Worm (Caenorhabditis elegans) whole organism, young adult: ENCODE data around the gene rpn-9.
A peak's percentile ranks its signal among the peaks of the same experiment; 100 is the strongest.

Source experiments
- C06A6.2 ChIP-seq: fragments of 200-800 bp; sonication (Bioruptor generic); conservative IDR thresholded peaks from 2 replicates; pipeline ENCODE4 v1.3.6; 2022; ENCODE audit warnings: missing genetic modification characterization, missing compliant biosample characterization
- C17E4.6 ChIP-seq: fragments of 200-800 bp; sonication (Bioruptor generic); IDR thresholded peaks from 2 replicates; pipeline ENCODE4 v1.3.6; 2022; ENCODE audit warnings: missing genetic modification reagents, missing genetic modification characterization, missing compliant biosample characterization
- F22D6.2 ChIP-seq: sonication (generic microtip); optimal IDR thresholded peaks from 2 replicates; lab custom pipeline; 2016; ENCODE audit warnings: mild to moderate bottlenecking, missing genetic modification characterization, missing compliant biosample characterization
- F49E8.2 ChIP-seq: sonication (generic microtip); optimal IDR thresholded peaks from 3 replicates; lab custom pipeline; 2017; ENCODE audit warnings: missing genetic modification characterization, mild to moderate bottlenecking, missing compliant biosample characterization, antibody characterized with exemption, moderate library complexity; ENCODE audit not compliant: insufficient read depth
- F57A8.1 ChIP-seq: fragments of 200-800 bp; sonication (Bioruptor generic); optimal IDR thresholded peaks from 2 replicates; lab custom pipeline; 2018; ENCODE audit warnings: mild to moderate bottlenecking, missing genetic modification characterization, moderate library complexity, missing compliant biosample characterization
- F57C9.4 ChIP-seq: sonication (generic microtip); optimal IDR thresholded peaks from 2 replicates; lab custom pipeline; 2017; ENCODE audit warnings: mild to moderate bottlenecking, missing genetic modification characterization, missing compliant biosample characterization
- Y53F4B.3 ChIP-seq: fragments of 200-800 bp; sonication (Bioruptor generic); IDR thresholded peaks from 2 replicates; pipeline ENCODE4 v1.3.6; 2022; ENCODE audit warnings: missing genetic modification reagents, missing genetic modification characterization, missing compliant biosample characterization
- Y53G8AR.9 ChIP-seq: fragments of 200-800 bp; sonication (Bioruptor generic); conservative IDR thresholded peaks from 2 replicates; pipeline ENCODE4 v1.3.6; 2022; ENCODE audit warnings: missing genetic modification reagents, missing genetic modification characterization, missing compliant biosample characterization
- Y67H2A.10 ChIP-seq: fragments of 200-800 bp; sonication (Bioruptor generic); conservative IDR thresholded peaks from 2 replicates; pipeline ENCODE4 v1.3.6; 2022; ENCODE audit warnings: missing genetic modification reagents, missing genetic modification characterization, missing compliant biosample characterization
- ama-1 ChIP-seq, 3 experiments: fragments of 150-350 bp in 1 of 3; sonication (generic microtip) in 2 of 3; optimal IDR thresholded peaks; 2 replicates each; lab custom pipeline; 2014 to 2018; ENCODE audit warnings: missing biosample characterization in 2 of 3, missing genetic modification characterization in 2 of 3, missing genetic modification reagents in 2 of 3
- athp-1 ChIP-seq: sonication (generic microtip); optimal IDR thresholded peaks from 2 replicates; lab custom pipeline; 2017; ENCODE audit warnings: mild to moderate bottlenecking, missing genetic modification characterization, missing compliant biosample characterization
- attf-6 ChIP-seq: fragments of 200-800 bp; sonication (Bioruptor generic); IDR thresholded peaks from 2 replicates; pipeline ENCODE4 v1.3.6; 2022; ENCODE audit warnings: missing genetic modification reagents, missing genetic modification characterization, missing compliant biosample characterization
- cebp-1 ChIP-seq, 2 experiments: fragments of 200-800 bp in 1 of 2; sonication (Bioruptor generic) in 1 of 2; sonication (generic microtip) in 1 of 2; IDR thresholded peaks in 1 of 2; optimal IDR thresholded peaks in 1 of 2; 2 replicates each; pipeline versions ENCODE4 v1.3.6 to Lab custom; 2017 to 2022; ENCODE audit warnings: missing compliant biosample characterization in 2 of 2, missing genetic modification characterization in 2 of 2, mild to moderate bottlenecking in 1 of 2, missing genetic modification reagents in 1 of 2, moderate library complexity in 1 of 2
- ceh-79 ChIP-seq: sonication (generic microtip); optimal IDR thresholded peaks from 2 replicates; lab custom pipeline; 2017; ENCODE audit warnings: mild to moderate bottlenecking, missing genetic modification characterization, missing compliant biosample characterization
- dox-1 ChIP-seq: fragments of 200-800 bp; sonication (Bioruptor generic); IDR thresholded peaks from 2 replicates; pipeline ENCODE4 v1.3.6; 2022; ENCODE audit warnings: missing genetic modification reagents, missing genetic modification characterization, missing compliant biosample characterization
- ekl-4 ChIP-seq: fragments of 200-800 bp; sonication (Bioruptor generic); IDR thresholded peaks from 2 replicates; pipeline ENCODE4 v1.3.6; 2022; ENCODE audit warnings: missing genetic modification reagents, missing genetic modification characterization, missing compliant biosample characterization
- him-1 ChIP-seq: sonication (generic microtip); optimal IDR thresholded peaks from 2 replicates; lab custom pipeline; 2016; ENCODE audit warnings: missing genotype, missing genetic modification reagents, missing genetic modification characterization, missing compliant biosample characterization
- hlh-12 ChIP-seq: sonication (generic microtip); optimal IDR thresholded peaks from 2 replicates; lab custom pipeline; 2016; ENCODE audit warnings: missing genetic modification characterization, missing compliant biosample characterization
- lin-26 ChIP-seq: fragments of 200-800 bp; sonication (Bioruptor generic); IDR thresholded peaks from 2 replicates; pipeline ENCODE4 v1.3.6; 2022; ENCODE audit warnings: missing genetic modification reagents, missing genetic modification characterization, missing compliant biosample characterization
- lin-35 ChIP-seq, 3 experiments: fragments of 150-350 bp in 2 of 3; sonication (generic microtip) in 1 of 3; optimal IDR thresholded peaks; 2 replicates each; lab custom pipeline; 2014 to 2018; ENCODE audit warnings: missing biosample characterization in 3 of 3, missing genetic modification characterization in 3 of 3, missing genetic modification reagents in 3 of 3
- lin-40 ChIP-seq: sonication (generic microtip); optimal IDR thresholded peaks from 2 replicates; lab custom pipeline; 2016; ENCODE audit warnings: missing genetic modification characterization, mild to moderate bottlenecking, missing compliant biosample characterization, missing genotype, missing genetic modification reagents
- lin-54 ChIP-seq: fragments of 200-800 bp; sonication (Bioruptor generic); optimal IDR thresholded peaks from 2 replicates; lab custom pipeline; 2018; ENCODE audit warnings: mild to moderate bottlenecking, missing genetic modification characterization, missing compliant biosample characterization
- madf-10 ChIP-seq: sonication (generic microtip); optimal IDR thresholded peaks from 2 replicates; lab custom pipeline; 2016; ENCODE audit warnings: mild to moderate bottlenecking, missing genetic modification characterization, missing compliant biosample characterization
- madf-8 ChIP-seq: fragments of 200-800 bp; sonication (Bioruptor generic); conservative IDR thresholded peaks from 2 replicates; pipeline ENCODE4 v1.3.6; 2022; ENCODE audit warnings: missing genetic modification reagents, missing genetic modification characterization, missing compliant biosample characterization
- mes-4 ChIP-seq: sonication (generic microtip); optimal IDR thresholded peaks from 2 replicates; lab custom pipeline; 2016; ENCODE audit warnings: missing genotype, missing genetic modification characterization, missing compliant biosample characterization
- nfya-1 ChIP-seq: sonication (generic microtip); optimal IDR thresholded peaks from 2 replicates; lab custom pipeline; 2017; ENCODE audit warnings: antibody characterized with exemption, missing compliant biosample characterization, missing genetic modification characterization, borderline replicate concordance; ENCODE audit not compliant: insufficient read depth
- nfyb-1 ChIP-seq: fragments of 200-800 bp; sonication (Bioruptor generic); IDR thresholded peaks from 2 replicates; pipeline ENCODE4 v1.3.6; 2022; ENCODE audit warnings: missing genetic modification reagents, missing genetic modification characterization, missing compliant biosample characterization
- nhr-179 ChIP-seq: sonication (generic microtip); optimal IDR thresholded peaks from 2 replicates; lab custom pipeline; 2016; ENCODE audit warnings: mild to moderate bottlenecking, missing genetic modification characterization, missing compliant biosample characterization
- nhr-80 ChIP-seq: sonication (generic microtip); optimal IDR thresholded peaks from 2 replicates; lab custom pipeline; 2016; ENCODE audit warnings: missing genetic modification characterization, missing compliant biosample characterization
- nhr-90 ChIP-seq: sonication (generic microtip); optimal IDR thresholded peaks from 2 replicates; lab custom pipeline; 2016; ENCODE audit warnings: missing genotype, mild to moderate bottlenecking, missing genetic modification characterization, missing compliant biosample characterization
- pbrm-1 ChIP-seq: fragments of 200-800 bp; sonication (Bioruptor generic); IDR thresholded peaks from 2 replicates; pipeline ENCODE4 v1.3.6; 2022; ENCODE audit warnings: missing genetic modification reagents, missing genetic modification characterization, missing compliant biosample characterization
- pha-4 ChIP-seq: fragments of 150-350 bp; sonication (generic microtip); optimal IDR thresholded peaks from 2 replicates; lab custom pipeline; 2014; ENCODE audit warnings: missing biosample characterization, missing genetic modification reagents, missing genetic modification characterization
- repo-1 ChIP-seq: sonication (generic microtip); optimal IDR thresholded peaks from 2 replicates; lab custom pipeline; 2017; ENCODE audit warnings: mild to moderate bottlenecking, missing genetic modification characterization, missing compliant biosample characterization
- rpc-1 ChIP-seq, 2 experiments: fragments of 150-350 bp in 1 of 2; sonication (generic microtip) in 1 of 2; optimal IDR thresholded peaks; 2 replicates each; lab custom pipeline; 2014 to 2018; ENCODE audit warnings: missing biosample characterization in 1 of 2, missing genetic modification characterization in 1 of 2, missing genetic modification reagents in 1 of 2, missing genotype in 1 of 2
- snpc-1.3 ChIP-seq: sonication (generic microtip); optimal IDR thresholded peaks from 2 replicates; lab custom pipeline; 2017; ENCODE audit warnings: missing genetic modification characterization, mild to moderate bottlenecking, missing compliant biosample characterization, antibody characterized with exemption, moderate library complexity, missing genotype, missing genetic modification reagents; ENCODE audit not compliant: insufficient read depth
- tbx-9 ChIP-seq: sonication (generic microtip); optimal IDR thresholded peaks from 2 replicates; lab custom pipeline; 2016; ENCODE audit warnings: borderline replicate concordance, missing genetic modification characterization, inconsistent platforms, missing compliant biosample characterization
- tlf-1 ChIP-seq: fragments of 200-800 bp; sonication (Bioruptor generic); optimal IDR thresholded peaks from 2 replicates; lab custom pipeline; 2018; ENCODE audit warnings: mild to moderate bottlenecking, missing genetic modification characterization, missing compliant biosample characterization
- unc-62 ChIP-seq: fragments of 150-350 bp; optimal IDR thresholded peaks from 2 replicates; lab custom pipeline; 2014; ENCODE audit warnings: missing biosample characterization, missing genetic modification reagents, missing genetic modification characterization
- xnd-1 ChIP-seq: sonication (generic microtip); optimal IDR thresholded peaks from 2 replicates; lab custom pipeline; 2016; ENCODE audit warnings: missing genotype, missing genetic modification reagents, missing genetic modification characterization, missing compliant biosample characterization
- ztf-28 ChIP-seq: fragments of 200-800 bp; sonication (Bioruptor generic); IDR thresholded peaks from 2 replicates; pipeline ENCODE4 v1.3.6; 2022; ENCODE audit warnings: missing genetic modification reagents, missing genetic modification characterization, missing compliant biosample characterization

The rpn-9 gene

ce11 chrII:11288148-11288547 lies 49.4 kb upstream of the rpn-9 start:
- TF ChIP-seq Y53G8AR.9 (no peak), him-1 (no peak), nhr-90 (tag; lab: Kevin White, UChicago) (no peak)

DNA sequence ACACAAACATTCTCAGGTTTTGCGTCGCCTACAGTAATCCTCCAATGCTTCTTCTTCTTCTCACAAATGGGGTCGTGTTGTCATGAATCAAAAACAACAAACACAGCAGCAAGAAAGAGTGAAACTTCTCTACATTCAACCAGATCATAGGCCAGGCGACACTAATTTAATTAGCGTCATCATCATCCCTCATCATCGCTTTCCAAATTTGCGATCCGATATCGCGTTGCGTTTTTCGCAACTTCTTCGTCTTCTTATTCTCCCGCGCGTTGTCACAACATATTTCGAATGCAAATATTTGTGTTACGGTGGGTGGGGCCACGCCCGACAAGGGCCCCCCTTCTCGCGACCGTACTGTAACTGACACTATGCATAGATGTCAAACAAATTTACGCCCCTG lies 47.7 kb upstream of the rpn-9 start:
- TF ChIP-seq dox-1 (GFP tag; lab: Robert Waterston, UW) (no peak), madf-10 (no peak), ztf-28 (GFP tag; lab: Robert Waterston, UW) (no peak), hlh-12 (tag; lab: Kevin White, UChicago) (no peak)

DNA sequence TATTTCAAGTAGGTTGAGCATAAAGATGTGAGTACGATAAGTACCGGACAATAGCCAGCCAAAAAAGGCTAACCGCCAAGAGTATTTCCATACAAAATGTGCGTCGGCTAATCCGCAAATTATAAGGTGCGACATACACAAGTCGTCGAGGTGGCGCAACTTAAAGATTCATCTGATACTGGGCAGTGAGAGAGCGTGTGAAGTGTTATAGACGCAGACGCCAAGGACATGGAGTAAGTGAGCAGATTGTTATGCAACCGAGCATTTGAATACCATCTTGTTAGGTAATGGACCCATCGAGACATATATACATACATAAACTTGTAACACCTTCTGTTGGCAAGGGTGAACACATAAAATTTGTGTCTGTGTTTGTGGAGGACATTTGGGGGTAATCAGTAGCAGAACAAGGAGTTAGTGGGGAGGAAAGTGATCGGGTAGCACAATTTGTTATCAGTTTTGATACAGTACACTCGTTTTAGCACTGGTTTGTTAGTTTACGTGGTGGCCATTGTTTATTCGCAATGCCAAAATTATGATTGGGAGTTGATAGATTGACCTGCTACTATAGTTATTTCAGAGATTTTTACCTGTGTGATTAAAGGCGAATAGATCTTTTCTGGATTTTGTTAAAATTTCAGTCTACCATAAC lies 46.7 kb upstream of the rpn-9 start:
- no peak for TF ChIP-seq pha-4 (tag; lab: Kevin White, UChicago)
- TF ChIP-seq ztf-28 (GFP tag; lab: Robert Waterston, UW), result no peak
- peak; percentile 17 for TF ChIP-seq nhr-80 (tag; lab: Kevin White, UChicago)
- no peak for TF ChIP-seq C06A6.2 (GFP tag; lab: Robert Waterston, UW)
- no peak for TF ChIP-seq unc-62 (GFP tag; lab: Kevin White, UChicago)
- TF ChIP-seq F57C9.4 (tag; lab: Kevin White, UChicago), result no peak

ce11 chrII:11284701-11285100 lies 46.0 kb upstream of the rpn-9 start:
- no peak for TF ChIP-seq pbrm-1 (GFP tag; lab: Robert Waterston, UW)
- TF ChIP-seq lin-40 (tag; lab: Kevin White, UChicago), result no peak
- no peak for TF ChIP-seq F57A8.1
- no peak for TF ChIP-seq tbx-9 (tag; lab: Kevin White, UChicago)
- TF ChIP-seq nfyb-1 (GFP tag; lab: Robert Waterston, UW), result no peak
- TF ChIP-seq F57C9.4 (tag; lab: Kevin White, UChicago), result no peak
- no peak for TF ChIP-seq athp-1 (tag; lab: Kevin White, UChicago)
- no peak for TF ChIP-seq madf-8 (GFP tag; lab: Robert Waterston, UW)
- TF ChIP-seq tlf-1 (GFP tag; lab: Kevin White, UChicago), result no peak
- TF ChIP-seq ekl-4 (GFP tag; lab: Robert Waterston, UW), result no peak
- TF ChIP-seq mes-4 (tag; lab: Kevin White, UChicago), result no peak
- TF ChIP-seq C17E4.6, result no peak
- TF ChIP-seq nfya-1 (tag; lab: Kevin White, UChicago), result no peak
- no peak for TF ChIP-seq rpc-1 (optimal IDR thresholded peaks at IDR 0.05; lab: Kevin White, UChicago)
- TF ChIP-seq rpc-1 (tag; optimal IDR thresholded peaks at IDR 0.05; lab: Kevin White, UChicago), result no peak
- no peak for TF ChIP-seq attf-6 (GFP tag; lab: Robert Waterston, UW)
- no peak for TF ChIP-seq Y53F4B.3 (GFP tag; lab: Robert Waterston, UW)
- no peak for TF ChIP-seq nhr-179 (tag; lab: Kevin White, UChicago)
- no peak for TF ChIP-seq lin-26

ce11 chrII:11283803-11284202 lies 45.1 kb upstream of the rpn-9 start:
- no peak for TF ChIP-seq unc-62 (GFP tag; lab: Kevin White, UChicago)
- TF ChIP-seq repo-1, result no peak
- no peak for TF ChIP-seq ama-1 (optimal IDR thresholded peaks at IDR 0.05; lab: Kevin White, UChicago)
- TF ChIP-seq ama-1 (GFP tag; optimal IDR thresholded peaks at IDR 0.05; lab: Kevin White, UChicago), result no peak
- no peak for TF ChIP-seq lin-54 (GFP tag; lab: Kevin White, UChicago)
- TF ChIP-seq ceh-79 (tag; lab: Kevin White, UChicago), result no peak
- TF ChIP-seq F49E8.2 (tag; lab: Kevin White, UChicago), result no peak
- no peak for TF ChIP-seq lin-35 (GFP tag; optimal IDR thresholded peaks at IDR 0.05; lab: Kevin White, UChicago)
- TF ChIP-seq nfya-1 (tag; lab: Kevin White, UChicago), result no peak
- TF ChIP-seq cebp-1 (GFP tag; IDR thresholded peaks at IDR 0.05; lab: Robert Waterston, UW), result no peak
- no peak for TF ChIP-seq cebp-1 (tag; optimal IDR thresholded peaks at IDR 0.05; lab: Kevin White, UChicago)
- TF ChIP-seq F22D6.2 (tag; lab: Kevin White, UChicago), result no peak
- no peak for TF ChIP-seq Y67H2A.10 (GFP tag; lab: Robert Waterston, UW)
- no peak for TF ChIP-seq xnd-1 (tag; lab: Kevin White, UChicago)
- no peak for TF ChIP-seq snpc-1.3
- TF ChIP-seq F57A8.1, result no peak
- TF ChIP-seq F57C9.4 (tag; lab: Kevin White, UChicago), result no peak
